Fruit fly (Drosophila melanogaster): ENCODE data around the gene RnpS1.

Gene RnpS1

dm6 chr3R:9581089-9581520, 29.3 kb downstream of the RnpS1 start, which contains the start of gene CG8301 (continued):
- TF ChIP-seq sqz (GFP tag; optimal IDR thresholded peaks at IDR 0.05) (no peak), phol (tag; optimal IDR thresholded peaks at IDR 0.05) (no peak), CG18599 (GFP tag; optimal IDR thresholded peaks at IDR 0.05) (peak; percentile 41), CG13424 (tag; optimal IDR thresholded peaks at IDR 0.05) (peak; percentile 53), CG8924 (tag; optimal IDR thresholded peaks at IDR 0.05) (peak; percentile 31), CG14710 (tag; optimal IDR thresholded peaks at IDR 0.05) (no peak), NFAT (GFP tag; IDR thresholded peaks at IDR 0.05) (peak; percentile 16; the same call in 1 of the 2 replicates), CG9876 (GFP tag; optimal IDR thresholded peaks at IDR 0.05) (no peak), D (optimal IDR thresholded peaks at IDR 0.05) (no peak), D (GFP tag; optimal IDR thresholded peaks at IDR 0.05) (no peak), cato (GFP tag; optimal IDR thresholded peaks at IDR 0.05; ENCODE audit: borderline replicate concordance) (no peak), CG12104 (GFP tag; optimal IDR thresholded peaks at IDR 0.05) (no peak), knrl (GFP tag; IDR thresholded peaks at IDR 0.05; ENCODE audit: partially characterized antibody) (no peak), Camta (GFP tag; optimal IDR thresholded peaks at IDR 0.05) (peak; percentile 14), dpn (GFP tag; optimal IDR thresholded peaks at IDR 0.05) (peak in 1 of 2 experiments; percentile 30), z (GFP tag; IDR thresholded peaks at IDR 0.05) (no peak), Fer2 (tag; optimal IDR thresholded peaks at IDR 0.05) (no peak), inv (GFP tag; IDR thresholded peaks at IDR 0.05; ENCODE audit: partially characterized antibody) (no peak), CG2199 (GFP tag; IDR thresholded peaks at IDR 0.05) (no peak), HLH54F (GFP tag; optimal IDR thresholded peaks at IDR 0.05) (no peak), Eip74EF (GFP tag; optimal IDR thresholded peaks at IDR 0.05) (no peak), chm (GFP tag; IDR thresholded peaks at IDR 0.05) (peak; percentile 52; the same call in 1 of the 2 replicates), eve (GFP tag; optimal IDR thresholded peaks at IDR 0.05) (no peak), CG12236 (GFP tag; optimal IDR thresholded peaks at IDR 0.05) (no peak), bsh (GFP tag; optimal IDR thresholded peaks at IDR 0.05) (peak in 1 of 2 experiments; percentile 15), CG1602 (GFP tag; optimal IDR thresholded peaks at IDR 0.05) (no peak), bab2 (GFP tag; optimal IDR thresholded peaks at IDR 0.05) (no peak), CG34422 (GFP tag; IDR thresholded peaks at IDR 0.05) (no peak), CG13624 (GFP tag; optimal IDR thresholded peaks at IDR 0.05) (no peak), CG11085 (GFP tag; IDR thresholded peaks at IDR 0.05) (no peak), BtbVII (GFP tag; optimal IDR thresholded peaks at IDR 0.05) (no peak), ttk (GFP tag; IDR thresholded peaks at IDR 0.05) (0 out of 2 replicates have a peak, but pooled peaks have one; percentile 9), CG1647 (GFP tag; optimal IDR thresholded peaks at IDR 0.05) (no peak), CG6654 (GFP tag; optimal IDR thresholded peaks at IDR 0.05) (no peak), CG2678 (tag; optimal IDR thresholded peaks at IDR 0.05) (no peak), CG6683 (GFP tag; optimal IDR thresholded peaks at IDR 0.05) (no peak), GATAe (GFP tag; conservative IDR thresholded peaks at IDR 0.05) (no peak), Rfx (GFP tag; IDR thresholded peaks at IDR 0.05) (peak; percentile 35; the same call in 1 of the 2 replicates), B-H2 (GFP tag; optimal IDR thresholded peaks at IDR 0.05) (no peak), grau (tag; optimal IDR thresholded peaks at IDR 0.05) (peak; percentile 41), ken (GFP tag; IDR thresholded peaks at IDR 0.05) (no peak), CG14050 (GFP tag; IDR thresholded peaks at IDR 0.05) (no peak), lola (GFP tag; optimal IDR thresholded peaks at IDR 0.05) (no peak), corto (GFP tag; optimal IDR thresholded peaks at IDR 0.05) (no peak), Mes4 (GFP tag; optimal IDR thresholded peaks at IDR 0.05) (no peak), CG3847 (GFP tag; IDR thresholded peaks at IDR 0.05) (no peak), gro (GFP tag; optimal IDR thresholded peaks at IDR 0.05) (no peak), Sry-δ (GFP tag; optimal IDR thresholded peaks at IDR 0.05) (no peak), hth (optimal IDR thresholded peaks at IDR 0.05) (no peak), CG12299 (tag; optimal IDR thresholded peaks at IDR 0.05) (peak; percentile 24), CG2202 (tag; optimal IDR thresholded peaks at IDR 0.05) (no peak)
